Worm (Caenorhabditis elegans): Measurements from ENCODE around the gene T10H4.13.

T10H4.13 gene

ce11 chrV:15226206-15226605 is 41.1 kb downstream of the T10H4.13 start:
- TF ChIP-seq mdl-1 (tag; optimal IDR thresholded peaks at IDR 0.05): no peak
- no peak for TF ChIP-seq efl-3 (GFP tag; optimal IDR thresholded peaks at IDR 0.05)
- TF ChIP-seq elt-2 (tag; optimal IDR thresholded peaks at IDR 0.05): peak; percentile 79
- no peak for TF ChIP-seq unc-98 (GFP tag; IDR thresholded peaks at IDR 0.05)
- TF ChIP-seq dpl-1 (GFP tag; optimal IDR thresholded peaks at IDR 0.05): no peak
- TF ChIP-seq isw-1 (GFP tag; IDR thresholded peaks at IDR 0.05): no peak
- TF ChIP-seq lsy-2 (tag; optimal IDR thresholded peaks at IDR 0.05): no peak
- no peak for TF ChIP-seq ces-1 (GFP tag; optimal IDR thresholded peaks at IDR 0.05)
- peak; percentile 45 for TF ChIP-seq tlp-1 (tag; optimal IDR thresholded peaks at IDR 0.05)
- TF ChIP-seq fkh-10 (GFP tag; optimal IDR thresholded peaks at IDR 0.05): no peak

ce11 chrV:15225650-15226049 is 41.7 kb downstream of the T10H4.13 start, which contains the start of gene srw-14:
Gene srw-14, plus strand, starts transcription at chrV:15225950.
- TF ChIP-seq jun-1 (tag; optimal IDR thresholded peaks at IDR 0.05): no peak
- no peak for TF ChIP-seq nhr-237 (tag; optimal IDR thresholded peaks at IDR 0.05)
- TF ChIP-seq lin-39 (tag; optimal IDR thresholded peaks at IDR 0.05): no peak
- no peak for TF ChIP-seq mab-9 (GFP tag; IDR thresholded peaks at IDR 0.05)
- TF ChIP-seq ces-1 (GFP tag; optimal IDR thresholded peaks at IDR 0.05): no peak
- no peak for TF ChIP-seq rnt-1 (tag; optimal IDR thresholded peaks at IDR 0.05)
- TF ChIP-seq nhr-84 (tag; optimal IDR thresholded peaks at IDR 0.05): no peak
- TF ChIP-seq C16A3.4 (tag; optimal IDR thresholded peaks at IDR 0.05): no peak
- no peak for TF ChIP-seq C34B4.2 (tag; optimal IDR thresholded peaks at IDR 0.05)
- TF ChIP-seq mef-2 (tag; optimal IDR thresholded peaks at IDR 0.05): no peak
- TF ChIP-seq lir-3 (tag; optimal IDR thresholded peaks at IDR 0.05; ENCODE audit: poor library complexity): no peak
- TF ChIP-seq zag-1 (tag; optimal IDR thresholded peaks at IDR 0.05): no peak
- TF ChIP-seq nhr-47 (tag; optimal IDR thresholded peaks at IDR 0.05): no peak
- TF ChIP-seq skn-1 (tag; optimal IDR thresholded peaks at IDR 0.05): no peak
- TF ChIP-seq pax-3 (tag; optimal IDR thresholded peaks at IDR 0.05): no peak
- no peak for TF ChIP-seq ceh-8 (GFP tag; optimal IDR thresholded peaks at IDR 0.05)
- no peak for TF ChIP-seq ama-1 (optimal IDR thresholded peaks at IDR 0.05)

- no peak for TF ChIP-seq unc-30 (tag; optimal IDR thresholded peaks at IDR 0.05)
- no peak for TF ChIP-seq hlh-4 (tag; optimal IDR thresholded peaks at IDR 0.05)
These were observed 43.6 kb downstream of the T10H4.13 start, which contains the start of gene srw-24 for ce11 chrV:15223668-15224067. Gene srw-24, plus strand, starts transcription at chrV:15223968.

ce11 chrV:15221330-15221729 is 46.0 kb downstream of the T10H4.13 start, which contains the start of gene irld-25:
Gene irld-25, plus strand, starts transcription at chrV:15221630.
- TF ChIP-seq alr-1 (tag; optimal IDR thresholded peaks at IDR 0.05; ENCODE audit: borderline replicate concordance) (no peak), lin-39 (tag; optimal IDR thresholded peaks at IDR 0.05) (no peak), dpl-1 (GFP tag; optimal IDR thresholded peaks at IDR 0.05) (no peak), sup-37 (GFP tag; optimal IDR thresholded peaks at IDR 0.05) (no peak), rnt-1 (tag; optimal IDR thresholded peaks at IDR 0.05) (no peak), nhr-71 (tag; optimal IDR thresholded peaks at IDR 0.05) (no peak), C04F5.9 (tag; optimal IDR thresholded peaks at IDR 0.05) (no peak), elt-3 (tag; optimal IDR thresholded peaks at IDR 0.05) (no peak), snpc-4 (tag; optimal IDR thresholded peaks at IDR 0.05) (no peak), tlp-1 (tag; optimal IDR thresholded peaks at IDR 0.05) (no peak), sox-4 (tag; optimal IDR thresholded peaks at IDR 0.05) (no peak), ztf-4 (tag; optimal IDR thresholded peaks at IDR 0.05) (no peak), fkh-8 (tag; optimal IDR thresholded peaks at IDR 0.05) (no peak), irx-1 (tag; optimal IDR thresholded peaks at IDR 0.05) (no peak), elt-2 (tag; optimal IDR thresholded peaks at IDR 0.05) (no peak), C34B4.2 (tag; optimal IDR thresholded peaks at IDR 0.05) (no peak), vab-15 (tag; optimal IDR thresholded peaks at IDR 0.05) (no peak), unc-86 (tag; optimal IDR thresholded peaks at IDR 0.05) (no peak)
